Worm (Caenorhabditis elegans): ENCODE results near the gene spe-6.

- no peak for TF ChIP-seq ztf-23 (GFP tag; IDR thresholded peaks at IDR 0.05)
- no peak for TF ChIP-seq flt-1 (GFP tag; IDR thresholded peaks at IDR 0.05)
- TF ChIP-seq ztf-29 (GFP tag; IDR thresholded peaks at IDR 0.05), result no peak
- no peak for TF ChIP-seq T22C8.4 (GFP tag; IDR thresholded peaks at IDR 0.05)
- TF ChIP-seq tab-1 (GFP tag; IDR thresholded peaks at IDR 0.05), result no peak
- no peak for TF ChIP-seq ref-1 (GFP tag; conservative IDR thresholded peaks at IDR 0.05)
Measured at ce11 chrIII:11459041-11459440, 46.2 kb upstream of the spe-6 start.
